Fruit fly (Drosophila melanogaster): ENCODE data around the gene Mat89Ba.
A peak's percentile ranks its signal among the peaks of the same experiment; 100 is the strongest.

dm6 chr3R:16241822-16242221, 30.4 kb downstream of the Mat89Ba start:
- TF ChIP-seq Smox (GFP tag; optimal IDR thresholded peaks at IDR 0.05): peak; percentile 51
- no peak for TF ChIP-seq net (GFP tag; optimal IDR thresholded peaks at IDR 0.05)
- peak; percentile 61 for TF ChIP-seq CG4318 (GFP tag; optimal IDR thresholded peaks at IDR 0.05)
- TF ChIP-seq Eip93F (GFP tag; optimal IDR thresholded peaks at IDR 0.05): no peak
- TF ChIP-seq CG3032 (tag; optimal IDR thresholded peaks at IDR 0.05): no peak
- TF ChIP-seq CG16779 (tag; optimal IDR thresholded peaks at IDR 0.05): no peak
- TF ChIP-seq CG10631 (GFP tag; optimal IDR thresholded peaks at IDR 0.05): peak; percentile 25
- TF ChIP-seq fkh (GFP tag; optimal IDR thresholded peaks at IDR 0.05): no peak
